Worm (Caenorhabditis elegans): ENCODE data around the gene C07B5.4.

ce11 chrX:9540464-9540863 lies 11.0 kb downstream of the C07B5.4 start:
- peak in 1 of 2 experiments; percentile 39 for TF ChIP-seq lsy-2 (tag; optimal IDR thresholded peaks at IDR 0.05)
- no peak for TF ChIP-seq zag-1 (tag; optimal IDR thresholded peaks at IDR 0.05)
- TF ChIP-seq dmd-6 (GFP tag; IDR thresholded peaks at IDR 0.05): peak; percentile 94
- no peak for TF ChIP-seq nhr-11 (tag; optimal IDR thresholded peaks at IDR 0.05)
- TF ChIP-seq nhr-237 (tag; optimal IDR thresholded peaks at IDR 0.05): no peak

All from whole organism, L4 larva.